Worm (Caenorhabditis elegans): Measurements from ENCODE around the gene T26G10.4.
A peak's percentile ranks its signal among the peaks of the same experiment; 100 is the strongest.
"Not testable (repeated sequence)": the region's sequence is repeated elsewhere in the genome, so short reads cannot be mapped to it uniquely, and the experiment has no call there.

Gene T26G10.4

ce11 chrIII:9406600-9406999, 13.7 kb upstream of the T26G10.4 start, which contains the start of gene T26G10.1 (continued):
- TF ChIP-seq F49E8.2 (tag; optimal IDR thresholded peaks at IDR 0.05; ENCODE audit: borderline replicate concordance) (peak; percentile 13), cey-2 (tag; optimal IDR thresholded peaks at IDR 0.05; ENCODE audit: borderline replicate concordance, insufficient read depth) (no peak), mep-1 (tag; optimal IDR thresholded peaks at IDR 0.05) (peak; percentile 67), dpl-1 (GFP tag; optimal IDR thresholded peaks at IDR 0.05) (peak; percentile 68), sdz-12 (GFP tag; optimal IDR thresholded peaks at IDR 0.05) (no peak), attf-4 (tag; optimal IDR thresholded peaks at IDR 0.05) (no peak), dmd-9 (GFP tag; IDR thresholded peaks at IDR 0.05) (0 out of 2 replicates have a peak, but pooled peaks have one; percentile 59), lir-3 (tag; optimal IDR thresholded peaks at IDR 0.05) (no peak), Y105C5A.15 (GFP tag; IDR thresholded peaks at IDR 0.05) (no peak), spr-3 (GFP tag; optimal IDR thresholded peaks at IDR 0.05) (no peak), pha-4 (GFP tag; IDR thresholded peaks at IDR 0.05) (peak; percentile 58; the same call in 1 of the 2 replicates), pha-4 (tag; optimal IDR thresholded peaks at IDR 0.05) (no peak), ztf-11 (tag; optimal IDR thresholded peaks at IDR 0.05) (no peak), set-16 (GFP tag; IDR thresholded peaks at IDR 0.05) (no peak), vab-7 (GFP tag; IDR thresholded peaks at IDR 0.05) (0 out of 2 replicates have a peak, but pooled peaks have one; percentile 21), aha-1 (tag) (peak; percentile 88), lin-13 (GFP tag; optimal IDR thresholded peaks at IDR 0.05) (no peak), ceh-62 (tag; optimal IDR thresholded peaks at IDR 0.05) (no peak), daf-19 (GFP tag; conservative IDR thresholded peaks at IDR 0.05) (no peak), mes-2 (tag; optimal IDR thresholded peaks at IDR 0.05; ENCODE audit: poor library complexity, severe bottlenecking) (peak; percentile 85), mxl-2 (GFP tag; conservative IDR thresholded peaks at IDR 0.05) (no peak), skn-1 (tag; optimal IDR thresholded peaks at IDR 0.05) (no peak)

- TF ChIP-seq lin-38 (GFP tag; IDR thresholded peaks at IDR 0.05), result peak; percentile 98
- 0 out of 2 replicates have a peak, but pooled peaks have one; percentile 55 for TF ChIP-seq D1046.2 (GFP tag; IDR thresholded peaks at IDR 0.05)
- peak; percentile 96 for TF ChIP-seq ceh-44 (GFP tag; IDR thresholded peaks at IDR 0.05)
- TF ChIP-seq madf-5 (GFP tag; IDR thresholded peaks at IDR 0.05), result 0 out of 4 replicates have a peak, but pooled peaks of 1 of the 2 experiments have one; percentile 19
- peak; percentile 97 for TF ChIP-seq Y48G9A.11 (GFP tag; IDR thresholded peaks at IDR 0.05)
- TF ChIP-seq snpc-4 (tag; optimal IDR thresholded peaks at IDR 0.05), result peak; percentile 68
- peak; percentile 26 for TF ChIP-seq aha-1 (tag)
- TF ChIP-seq ZK337.2 (GFP tag; IDR thresholded peaks at IDR 0.05), result peak; percentile 43; the same call in 1 of the 2 replicates
- peak; percentile 74 for TF ChIP-seq snpc-1.2 (GFP tag; IDR thresholded peaks at IDR 0.05)
- peak; percentile 66; the same call in 1 of the 2 replicates for TF ChIP-seq tra-1 (GFP tag; IDR thresholded peaks at IDR 0.05)
- peak; percentile 63 for TF ChIP-seq set-16 (GFP tag; IDR thresholded peaks at IDR 0.05)
- TF ChIP-seq vab-7 (GFP tag; IDR thresholded peaks at IDR 0.05), result peak; percentile 88
- TF ChIP-seq dmd-9 (GFP tag; IDR thresholded peaks at IDR 0.05), result 0 out of 2 replicates have a peak, but pooled peaks have one; percentile 38
- TF ChIP-seq ceh-20 (GFP tag; IDR thresholded peaks at IDR 0.05), result peak; percentile 51; the same call in 1 of the 2 replicates
- peak; percentile 41; the same call in 1 of the 2 replicates for TF ChIP-seq pha-4 (GFP tag; IDR thresholded peaks at IDR 0.05)
- TF ChIP-seq pha-4 (tag; optimal IDR thresholded peaks at IDR 0.05), result not testable (repeated sequence)
- TF ChIP-seq unc-130 (GFP tag; optimal IDR thresholded peaks at IDR 0.05), result peak; percentile 84
- 0 out of 2 replicates have a peak, but pooled peaks have one; percentile 28 for TF ChIP-seq mdt-29 (GFP tag; IDR thresholded peaks at IDR 0.05)
- peak; percentile 69; the same call in 1 of the 2 replicates for TF ChIP-seq arid-1 (GFP tag; conservative IDR thresholded peaks at IDR 0.05)
- peak; percentile 66; the same call in 1 of the 2 replicates for TF ChIP-seq nhr-42 (GFP tag; IDR thresholded peaks at IDR 0.05)
- TF ChIP-seq F49E8.2 (tag; optimal IDR thresholded peaks at IDR 0.05; ENCODE audit: borderline replicate concordance), result peak; percentile 69
Measured at ce11 chrIII:9408304-9408703, 12.0 kb upstream of the T26G10.4 start.

ce11 chrIII:9413340-9413739, 7.0 kb upstream of the T26G10.4 start, which contains the start of gene T26G10.3:
T26G10.3 (minus strand) TSS chrIII:9413440.
- TF ChIP-seq tag-97 (GFP tag; IDR thresholded peaks at IDR 0.05) (no peak), lin-13 (GFP tag; optimal IDR thresholded peaks at IDR 0.05) (no peak), Y5F2A.4 (GFP tag; optimal IDR thresholded peaks at IDR 0.05) (no peak), nhr-10 (tag; optimal IDR thresholded peaks at IDR 0.05) (no peak), ZK337.2 (GFP tag; IDR thresholded peaks at IDR 0.05) (no peak)

Data from whole organism, L4 larva.